Fruit fly (Drosophila melanogaster) whole organism, embryonic: Measurements from ENCODE around the gene tipE.

Experiments used
- B-H2 ChIP-seq: fragments of 200-800 bp; sonication (Bioruptor generic); optimal IDR thresholded peaks from 2 replicates; lab custom pipeline; 2018; ENCODE audit warnings: missing biosample characterization, mild to moderate bottlenecking, missing genetic modification characterization
- Bgb ChIP-seq: fragments of 200-800 bp; sonication (Bioruptor generic); IDR thresholded peaks from 2 replicates; pipeline ENCODE4 v1.3.6; 2022; ENCODE audit warnings: missing biosample characterization, missing genetic modification characterization; ENCODE audit not compliant: partially characterized antibody
- CG10959 ChIP-seq: fragments of 200-800 bp; sonication (Bioruptor generic); IDR thresholded peaks from 2 replicates; pipeline ENCODE4 v1.3.6; 2022; ENCODE audit warnings: missing biosample characterization, missing genetic modification characterization
- CG12104 ChIP-seq: fragments of 200-800 bp; sonication (Bioruptor generic); optimal IDR thresholded peaks from 3 replicates; lab custom pipeline; 2016; ENCODE audit warnings: missing biosample characterization, missing genetic modification characterization
- CG13624 ChIP-seq: fragments of 200-800 bp; sonication (Bioruptor generic); optimal IDR thresholded peaks from 2 replicates; lab custom pipeline; 2016; ENCODE audit warnings: missing biosample characterization, missing genetic modification characterization
- CG14014 ChIP-seq: fragments of 200-800 bp; sonication (Bioruptor generic); IDR thresholded peaks from 2 replicates; pipeline ENCODE4 v1.3.6; 2022; ENCODE audit warnings: missing biosample characterization, missing genetic modification characterization
- CG14710 ChIP-seq: fragments of 200-800 bp; sonication (Bioruptor generic); optimal IDR thresholded peaks from 3 replicates; lab custom pipeline; 2019; ENCODE audit warnings: missing biosample characterization, mild to moderate bottlenecking, missing genetic modification characterization, moderate library complexity
- CG15601 ChIP-seq: fragments of 200-800 bp; sonication (Bioruptor generic); optimal IDR thresholded peaks from 3 replicates; lab custom pipeline; 2019; ENCODE audit warnings: missing biosample characterization, mild to moderate bottlenecking, missing genetic modification characterization, moderate library complexity
- CG16813 ChIP-seq: fragments of 200-800 bp; sonication (Bioruptor generic); IDR thresholded peaks from 3 replicates; pipeline ENCODE4 v1.3.6; 2022; ENCODE audit warnings: missing biosample characterization, missing genetic modification characterization; ENCODE audit not compliant: partially characterized antibody
- CG1832 ChIP-seq: fragments of 200-800 bp; sonication (Bioruptor generic); optimal IDR thresholded peaks from 2 replicates; lab custom pipeline; 2017; ENCODE audit warnings: missing biosample characterization, mild to moderate bottlenecking, missing genetic modification characterization, inconsistent platforms
- CG4707 ChIP-seq: fragments of 200-800 bp; sonication (Bioruptor generic); optimal IDR thresholded peaks from 2 replicates; lab custom pipeline; 2018; ENCODE audit warnings: missing biosample characterization, mild to moderate bottlenecking, missing genetic modification characterization, moderate library complexity
- CG6765 ChIP-seq: fragments of 200-800 bp; sonication (Bioruptor generic); optimal IDR thresholded peaks from 3 replicates; lab custom pipeline; 2017; ENCODE audit warnings: missing biosample characterization, mild to moderate bottlenecking, missing genetic modification characterization
- CG6791 ChIP-seq: fragments of 200-800 bp; sonication (Bioruptor generic); IDR thresholded peaks from 3 replicates; pipeline ENCODE4 v1.3.6; 2022; ENCODE audit warnings: missing biosample characterization, missing genetic modification characterization; ENCODE audit not compliant: partially characterized antibody
- CG9727 ChIP-seq: fragments of 200-800 bp; sonication (Bioruptor generic); optimal IDR thresholded peaks from 3 replicates; lab custom pipeline; 2017; ENCODE audit warnings: missing biosample characterization, mild to moderate bottlenecking, missing genetic modification characterization
- Deaf1 ChIP-seq: fragments of 200-800 bp; optimal IDR thresholded peaks from 3 replicates; lab custom pipeline; 2019; ENCODE audit warnings: missing biosample characterization, mild to moderate bottlenecking, missing genetic modification characterization, moderate library complexity
- Dip3 ChIP-seq: fragments of 200-800 bp; sonication (Bioruptor generic); optimal IDR thresholded peaks from 3 replicates; lab custom pipeline; 2016; ENCODE audit warnings: missing biosample characterization, missing genetic modification characterization
- Elba2 ChIP-seq: fragments of 200-800 bp; sonication (Bioruptor generic); optimal IDR thresholded peaks from 3 replicates; lab custom pipeline; 2016; ENCODE audit warnings: missing biosample characterization, missing genetic modification characterization
- H15 ChIP-seq: fragments of 200-800 bp; sonication (Bioruptor generic); IDR thresholded peaks from 3 replicates; pipeline ENCODE4 v1.3.6; 2022; ENCODE audit warnings: missing biosample characterization, missing genetic modification characterization
- HmgZ ChIP-seq: fragments of 200-800 bp; sonication (Bioruptor generic); optimal IDR thresholded peaks from 2 replicates; lab custom pipeline; 2018; ENCODE audit warnings: missing biosample characterization, mild to moderate bottlenecking, missing genetic modification characterization
- Hmr ChIP-seq: fragments of 200-800 bp; sonication (Bioruptor generic); optimal IDR thresholded peaks from 3 replicates; lab custom pipeline; 2017; ENCODE audit warnings: mild to moderate bottlenecking, missing biosample characterization, missing genetic modification reagents, missing genetic modification characterization
- Hr51 ChIP-seq, 2 experiments: fragments of 200-800 bp; sonication (Bioruptor generic); optimal IDR thresholded peaks; 2 replicates in 1 of 2; 3 replicates in 1 of 2; lab custom pipeline; 2016 to 2018; ENCODE audit warnings: missing biosample characterization in 2 of 2, missing genetic modification characterization in 2 of 2, mild to moderate bottlenecking in 1 of 2, moderate library complexity in 1 of 2
- Scr ChIP-seq: fragments of 200-800 bp; sonication (Bioruptor generic); IDR thresholded peaks from 2 replicates; pipeline ENCODE4 v1.3.6; 2022; ENCODE audit warnings: missing biosample characterization, missing genetic modification characterization; ENCODE audit not compliant: partially characterized antibody
- Ssrp ChIP-seq: fragments of 200-800 bp; sonication (Bioruptor generic); optimal IDR thresholded peaks from 2 replicates; lab custom pipeline; 2018; ENCODE audit warnings: missing biosample characterization, mild to moderate bottlenecking, missing genetic modification characterization, moderate library complexity
- Trl ChIP-seq, 3 experiments: fragments of >200 bp in 2 of 3; fragments of 200-800 bp in 1 of 3; sonication (Bioruptor generic) in 1 of 3; optimal IDR thresholded peaks; 2 replicates in 1 of 3; 3 replicates in 2 of 3; lab custom pipeline; 2016 to 2017; ENCODE audit warnings: missing biosample characterization in 1 of 3, missing genetic modification characterization in 1 of 3
- Xbp1 ChIP-seq: fragments of 200-800 bp; sonication (Bioruptor generic); optimal IDR thresholded peaks from 3 replicates; lab custom pipeline; 2016; ENCODE audit warnings: missing biosample characterization, mild to moderate bottlenecking, missing genetic modification characterization
- ac ChIP-seq: fragments of 200-800 bp; sonication (Bioruptor generic); optimal IDR thresholded peaks from 3 replicates; lab custom pipeline; 2017; ENCODE audit warnings: missing biosample characterization, mild to moderate bottlenecking, missing genetic modification characterization
- amos ChIP-seq: fragments of 200-800 bp; sonication (Bioruptor generic); IDR thresholded peaks from 2 replicates; pipeline ENCODE4 v1.3.6; 2022; ENCODE audit warnings: missing biosample characterization, missing genetic modification characterization; ENCODE audit not compliant: partially characterized antibody
- cad ChIP-seq: fragments of >200 bp; optimal IDR thresholded peaks from 2 replicates; lab custom pipeline; 2017; ENCODE audit warnings: missing biosample characterization, missing genetic modification characterization
- cg ChIP-seq: fragments of 200-800 bp; sonication (Bioruptor generic); optimal IDR thresholded peaks from 3 replicates; lab custom pipeline; 2019; ENCODE audit warnings: missing biosample characterization, mild to moderate bottlenecking, missing genetic modification characterization, moderate library complexity
- chinmo ChIP-seq: fragments of 200-800 bp; sonication (Bioruptor generic); IDR thresholded peaks from 4 replicates; pipeline ENCODE4 v1.3.6; 2022; ENCODE audit warnings: missing biosample characterization, missing genetic modification characterization; ENCODE audit not compliant: partially characterized antibody
- chm ChIP-seq: fragments of 200-800 bp; sonication (Bioruptor generic); IDR thresholded peaks from 2 replicates; pipeline ENCODE4 v1.3.6; 2022; ENCODE audit warnings: missing biosample characterization, missing genetic modification characterization
- corto ChIP-seq: fragments of 200-800 bp; sonication (Bioruptor generic); optimal IDR thresholded peaks from 2 replicates; lab custom pipeline; 2016; ENCODE audit warnings: missing biosample characterization, mild to moderate bottlenecking, missing genetic modification characterization, moderate library complexity
- croc ChIP-seq: fragments of 200-800 bp; sonication (Bioruptor generic); conservative IDR thresholded peaks from 3 replicates; pipeline ENCODE4 v1.3.6; 2022; ENCODE audit warnings: missing biosample characterization, missing genetic modification characterization
- crol ChIP-seq: fragments of 200-800 bp; sonication (Bioruptor generic); IDR thresholded peaks from 2 replicates; pipeline ENCODE4 v1.3.6; 2022; ENCODE audit warnings: missing biosample characterization, missing genetic modification characterization
- hkb ChIP-seq, 2 experiments: fragments of 200-800 bp in 1 of 2; fragments of >200 bp in 1 of 2; sonication (Bioruptor generic) in 1 of 2; IDR thresholded peaks in 1 of 2; optimal IDR thresholded peaks in 1 of 2; 2 replicates each; pipeline versions ENCODE4 v1.3.6 to Lab custom; 2017 to 2022; ENCODE audit warnings: missing biosample characterization in 1 of 2, missing genetic modification characterization in 1 of 2
- kah ChIP-seq: fragments of 200-800 bp; sonication (Bioruptor generic); optimal IDR thresholded peaks from 2 replicates; lab custom pipeline; 2018; ENCODE audit warnings: missing biosample characterization, mild to moderate bottlenecking, missing genetic modification characterization
- lab ChIP-seq: fragments of 200-800 bp; sonication (Bioruptor generic); optimal IDR thresholded peaks from 3 replicates; lab custom pipeline; 2017; ENCODE audit warnings: missing biosample characterization, missing genetic modification characterization, mild to moderate bottlenecking, moderate library complexity, missing genetic modification reagents
- nom ChIP-seq: fragments of 200-800 bp; sonication (Bioruptor generic); optimal IDR thresholded peaks from 2 replicates; lab custom pipeline; 2017; ENCODE audit warnings: missing biosample characterization, missing genetic modification characterization, mild to moderate bottlenecking, moderate library complexity, missing genetic modification reagents
- otp ChIP-seq: fragments of 200-800 bp; sonication (Bioruptor generic); IDR thresholded peaks from 3 replicates; pipeline ENCODE4, ENCODE4 v1.3.6; 2022; ENCODE audit warnings: missing biosample characterization, missing genetic modification characterization
- pb ChIP-seq: fragments of 200-800 bp; sonication (Bioruptor generic); optimal IDR thresholded peaks from 3 replicates; lab custom pipeline; 2016; ENCODE audit warnings: missing biosample characterization, missing genetic modification characterization
- peb ChIP-seq: fragments of 200-800 bp; sonication (Bioruptor generic); IDR thresholded peaks from 2 replicates; pipeline ENCODE4 v1.3.6; 2022; ENCODE audit warnings: missing biosample characterization, missing genetic modification characterization
- repo ChIP-seq: fragments of 200-800 bp; sonication (Bioruptor generic); optimal IDR thresholded peaks from 2 replicates; lab custom pipeline; 2016; ENCODE audit warnings: missing biosample characterization, missing genetic modification characterization
- run ChIP-seq: fragments of 200-800 bp; sonication (Bioruptor generic); optimal IDR thresholded peaks from 3 replicates; lab custom pipeline; 2018; ENCODE audit warnings: missing biosample characterization, mild to moderate bottlenecking, missing genetic modification characterization
- sc ChIP-seq, 3 experiments: fragments of >200 bp in 2 of 3; fragments of 200-800 bp in 1 of 3; sonication (Bioruptor generic) in 1 of 3; optimal IDR thresholded peaks; 2 replicates in 2 of 3; 3 replicates in 1 of 3; lab custom pipeline; 2017; ENCODE audit warnings: mild to moderate bottlenecking in 1 of 3, missing biosample characterization in 1 of 3, missing genetic modification characterization in 1 of 3, missing genetic modification reagents in 1 of 3
- tgo ChIP-seq: fragments of 200-800 bp; sonication (Bioruptor generic); IDR thresholded peaks from 3 replicates; pipeline ENCODE4 v1.3.6; 2022; ENCODE audit warnings: missing biosample characterization, missing genetic modification characterization
- tll ChIP-seq, 2 experiments: fragments of 200-800 bp in 1 of 2; fragments of >200 bp in 1 of 2; sonication (Bioruptor generic) in 1 of 2; optimal IDR thresholded peaks; 2 replicates each; lab custom pipeline; 2017 to 2019; ENCODE audit warnings: missing biosample characterization in 2 of 2, missing genetic modification characterization in 2 of 2, mild to moderate bottlenecking in 1 of 2, moderate library complexity in 1 of 2
- ttk ChIP-seq: fragments of 200-800 bp; sonication (Bioruptor generic); IDR thresholded peaks from 2 replicates; pipeline ENCODE4 v2.1.2; 2022; ENCODE audit warnings: missing biosample characterization, missing genetic modification characterization

Gene tipE

dm6 chr3L:4227164-4227563, 38.9 kb downstream of the tipE start, which contains the start of gene CG46460 (continued):
- no peak for TF ChIP-seq H15
- no peak for TF ChIP-seq tgo (GFP tag; lab: Robert Waterston, UW)
- TF ChIP-seq repo (GFP tag; lab: Kevin White, UChicago): peak; percentile 10
- peak; percentile 57 for TF ChIP-seq crol (GFP tag; lab: Robert Waterston, UW)
- TF ChIP-seq B-H2: no peak
- no peak for TF ChIP-seq CG10959
- no peak for TF ChIP-seq Xbp1 (GFP tag; lab: Kevin White, UChicago)
- peak; percentile 2 for TF ChIP-seq CG4707
- TF ChIP-seq CG14014 (GFP tag; lab: Robert Waterston, UW): 0 out of 2 replicates have a peak, but pooled peaks have one; percentile 20
- TF ChIP-seq Hmr (GFP tag; lab: Kevin White, UChicago): peak; percentile 27
- peak; percentile 32 for TF ChIP-seq CG9727
- TF ChIP-seq ttk: no peak
- TF ChIP-seq HmgZ (tag; lab: Kevin White, UChicago): peak; percentile 4
- 0 out of 3 replicates have a peak, but pooled peaks have one; percentile 32 for TF ChIP-seq CG16813 (GFP tag; lab: Robert Waterston, UW)
- TF ChIP-seq nom: peak; percentile 45
- peak; percentile 2 for TF ChIP-seq CG15601
- TF ChIP-seq croc: no peak
- peak; percentile 40; the same call in 2 of the 3 replicates for TF ChIP-seq CG6791
- no peak for TF ChIP-seq tll (GFP tag; optimal IDR thresholded peaks at IDR 0.05; lab: Kevin White, UChicago)
- no peak for TF ChIP-seq CG12104 (GFP tag; lab: Kevin White, UChicago)
- TF ChIP-seq lab (GFP tag; lab: Kevin White, UChicago): peak; percentile 19
- TF ChIP-seq Ssrp (tag; lab: Kevin White, UChicago): no peak
- TF ChIP-seq Elba2 (GFP tag; lab: Kevin White, UChicago): no peak
- TF ChIP-seq run: no peak
- TF ChIP-seq hkb (optimal IDR thresholded peaks at IDR 0.05; lab: Kevin White, UChicago): no peak
- 0 out of 2 replicates have a peak, but pooled peaks have one; percentile 9 for TF ChIP-seq hkb (GFP tag; IDR thresholded peaks at IDR 0.05; lab: Robert Waterston, UW)
- no peak for TF ChIP-seq CG14710 (tag; lab: Kevin White, UChicago)
- peak; percentile 9 for TF ChIP-seq ac (GFP tag; lab: Kevin White, UChicago)
- peak; percentile 84; the same call in 3 of the 4 replicates for TF ChIP-seq chinmo (GFP tag; lab: Robert Waterston, UW)
- no peak for TF ChIP-seq pb (GFP tag; lab: Kevin White, UChicago)
- TF ChIP-seq Trl (optimal IDR thresholded peaks at IDR 0.05; lab: Kevin White, UChicago): peak; percentile 55 to 67
- TF ChIP-seq Trl (GFP tag; optimal IDR thresholded peaks at IDR 0.05; lab: Kevin White, UChicago): no peak
- TF ChIP-seq Hr51 (GFP tag; optimal IDR thresholded peaks at IDR 0.05; lab: Kevin White, UChicago): no peak
- no peak for TF ChIP-seq corto (GFP tag; lab: Kevin White, UChicago)
- no peak for TF ChIP-seq CG13624 (GFP tag; lab: Kevin White, UChicago)
- TF ChIP-seq otp: no peak
- no peak for TF ChIP-seq Bgb (GFP tag; lab: Robert Waterston, UW)
- no peak for TF ChIP-seq CG1832 (GFP tag; lab: Kevin White, UChicago)
- TF ChIP-seq peb (GFP tag; lab: Robert Waterston, UW): no peak
- TF ChIP-seq cg (GFP tag; lab: Kevin White, UChicago): peak; percentile 94
- no peak for TF ChIP-seq sc (optimal IDR thresholded peaks at IDR 0.05; lab: Kevin White, UChicago)
- TF ChIP-seq sc (GFP tag; optimal IDR thresholded peaks at IDR 0.05; lab: Kevin White, UChicago): no peak
- peak; percentile 44 for TF ChIP-seq cad (GFP tag; lab: Kevin White, UChicago)
- no peak for TF ChIP-seq CG6765 (GFP tag; lab: Kevin White, UChicago)
- TF ChIP-seq Dip3: no peak
- TF ChIP-seq Deaf1 (tag; lab: Kevin White, UChicago): peak; percentile 68
- TF ChIP-seq chm (GFP tag; lab: Robert Waterston, UW): peak; percentile 69
- 0 out of 2 replicates have a peak, but pooled peaks have one; percentile 22 for TF ChIP-seq Scr (GFP tag; lab: Robert Waterston, UW)
- no peak for TF ChIP-seq kah (GFP tag; lab: Kevin White, UChicago)
- TF ChIP-seq amos (GFP tag; lab: Robert Waterston, UW): peak; percentile 19; the same call in 1 of the 2 replicates
